Worm (Caenorhabditis elegans) whole organism, L2 larva: ENCODE results near the gene F40G9.7.

Experiments
- aly-2 ChIP-seq: fragments of 150-350 bp; optimal IDR thresholded peaks from 2 replicates; lab custom pipeline; 2014; ENCODE audit warnings: missing biosample characterization, missing genetic modification characterization
- blmp-1 ChIP-seq: sonication (generic microtip); optimal IDR thresholded peaks from 2 replicates; lab custom pipeline; 2017; ENCODE audit warnings: missing genetic modification characterization, mild to moderate bottlenecking, missing compliant biosample characterization, antibody characterized with exemption, moderate library complexity; ENCODE audit not compliant: insufficient read depth
- ceh-82 ChIP-seq: fragments of 150-350 bp; optimal IDR thresholded peaks from 2 replicates; lab custom pipeline; 2014; ENCODE audit warnings: missing biosample characterization, missing genetic modification characterization
- dmd-4 ChIP-seq: sonication (generic microtip); optimal IDR thresholded peaks from 2 replicates; lab custom pipeline; 2017; ENCODE audit warnings: missing biosample characterization, missing genetic modification characterization
- lin-13 ChIP-seq: fragments of 150-350 bp; optimal IDR thresholded peaks from 2 replicates; lab custom pipeline; 2014; ENCODE audit warnings: missing biosample characterization, missing genetic modification reagents, missing genetic modification characterization
- lin-39 ChIP-seq: fragments of 150-350 bp; optimal IDR thresholded peaks from 2 replicates; lab custom pipeline; 2014; ENCODE audit warnings: missing biosample characterization, missing genetic modification reagents, missing genetic modification characterization
- nhr-237 ChIP-seq: fragments of 150-350 bp; optimal IDR thresholded peaks from 2 replicates; lab custom pipeline; 2014; ENCODE audit warnings: missing biosample characterization, missing genetic modification characterization
- nhr-77 ChIP-seq: fragments of 150-350 bp; optimal IDR thresholded peaks from 2 replicates; lab custom pipeline; 2014; ENCODE audit warnings: missing biosample characterization, missing genetic modification characterization
- snpc-4 ChIP-seq: fragments of 150-350 bp; optimal IDR thresholded peaks from 2 replicates; lab custom pipeline; 2014; ENCODE audit warnings: missing biosample characterization, missing genetic modification characterization
- zag-1 ChIP-seq: fragments of 150-350 bp; optimal IDR thresholded peaks from 2 replicates; lab custom pipeline; 2014; ENCODE audit warnings: missing biosample characterization, missing genetic modification characterization

ce11 chrIII:156645-157044, 8.8 kb upstream of the F40G9.7 start, which contains the start of the genes zig-13 and ver-1:
- no peak for TF ChIP-seq ceh-82 (tag; lab: Kevin White, UChicago)
- no peak for TF ChIP-seq lin-39 (tag; lab: Kevin White, UChicago)
- no peak for TF ChIP-seq lin-13 (GFP tag; lab: Kevin White, UChicago)
- no peak for TF ChIP-seq nhr-77 (tag; lab: Kevin White, UChicago)
- no peak for TF ChIP-seq zag-1
- TF ChIP-seq aly-2 (tag; lab: Kevin White, UChicago), result no peak
- no peak for TF ChIP-seq nhr-237 (tag; lab: Kevin White, UChicago)
- no peak for TF ChIP-seq dmd-4 (tag; lab: Kevin White, UChicago)
- TF ChIP-seq blmp-1 (tag; lab: Kevin White, UChicago), result no peak
- no peak for TF ChIP-seq snpc-4
